Worm (Caenorhabditis elegans) whole organism, late embryonic: ENCODE results near the gene grl-12.

Experiments
- C08G9.2 ChIP-seq: sonication (generic microtip); optimal IDR thresholded peaks from 2 replicates; lab custom pipeline; 2016; ENCODE audit warnings: mild to moderate bottlenecking, missing genetic modification characterization, moderate library complexity, missing compliant biosample characterization
- K09A11.1 ChIP-seq: sonication (generic microtip); optimal IDR thresholded peaks from 2 replicates; lab custom pipeline; 2017; ENCODE audit warnings: antibody characterized with exemption, mild to moderate bottlenecking, missing genetic modification characterization, missing compliant biosample characterization; ENCODE audit not compliant: insufficient read depth
- T23F11.4 ChIP-seq: fragments of 200-800 bp; sonication (Bioruptor generic); optimal IDR thresholded peaks from 2 replicates; lab custom pipeline; 2018; ENCODE audit warnings: mild to moderate bottlenecking, missing genetic modification characterization, missing compliant biosample characterization
- ahr-1 ChIP-seq: sonication (generic microtip); optimal IDR thresholded peaks from 2 replicates; lab custom pipeline; 2016; ENCODE audit warnings: missing genetic modification characterization, missing compliant biosample characterization
- ceh-18 ChIP-seq: sonication (generic microtip); optimal IDR thresholded peaks from 2 replicates; lab custom pipeline; 2016; ENCODE audit warnings: missing genetic modification characterization, missing compliant biosample characterization
- ceh-2 ChIP-seq: sonication (generic microtip); optimal IDR thresholded peaks from 2 replicates; lab custom pipeline; 2016; ENCODE audit warnings: missing genotype, missing genetic modification characterization, missing compliant biosample characterization
- ceh-22 ChIP-seq: sonication (generic microtip); optimal IDR thresholded peaks from 2 replicates; lab custom pipeline; 2017; ENCODE audit warnings: missing biosample characterization, missing genetic modification characterization
- ceh-31 ChIP-seq: sonication (generic microtip); optimal IDR thresholded peaks from 2 replicates; lab custom pipeline; 2016; ENCODE audit warnings: missing genetic modification characterization, missing compliant biosample characterization
- ets-4 ChIP-seq: sonication (generic microtip); optimal IDR thresholded peaks from 2 replicates; lab custom pipeline; 2016; ENCODE audit warnings: missing genetic modification characterization, missing compliant biosample characterization
- eyg-1 ChIP-seq: sonication (generic microtip); optimal IDR thresholded peaks from 2 replicates; lab custom pipeline; 2016; ENCODE audit warnings: missing genotype, missing genetic modification characterization, missing compliant biosample characterization
- fax-1 ChIP-seq: sonication (generic microtip); optimal IDR thresholded peaks from 2 replicates; lab custom pipeline; 2016; ENCODE audit warnings: missing genotype, missing genetic modification characterization, missing compliant biosample characterization
- fkh-10 ChIP-seq: fragments of 150-350 bp; optimal IDR thresholded peaks from 2 replicates; lab custom pipeline; 2014; ENCODE audit warnings: missing biosample characterization, missing genetic modification reagents, missing genetic modification characterization
- fkh-6 ChIP-seq: sonication (generic microtip); optimal IDR thresholded peaks from 2 replicates; lab custom pipeline; 2016; ENCODE audit warnings: missing genetic modification characterization, missing compliant biosample characterization
- gmeb-2 ChIP-seq: sonication (generic microtip); optimal IDR thresholded peaks from 2 replicates; lab custom pipeline; 2016; ENCODE audit warnings: missing genetic modification characterization, inconsistent platforms, missing compliant biosample characterization
- hlh-6 ChIP-seq: sonication (generic microtip); optimal IDR thresholded peaks from 2 replicates; lab custom pipeline; 2016; ENCODE audit warnings: missing genotype, missing genetic modification characterization, missing compliant biosample characterization
- hlh-8 ChIP-seq: sonication (generic microtip); optimal IDR thresholded peaks from 2 replicates; lab custom pipeline; 2016; ENCODE audit warnings: missing genotype, missing genetic modification characterization, missing compliant biosample characterization
- lim-6 ChIP-seq: sonication (generic microtip); optimal IDR thresholded peaks from 2 replicates; lab custom pipeline; 2016; ENCODE audit warnings: missing genetic modification characterization, missing compliant biosample characterization
- madf-2 ChIP-seq: sonication (generic microtip); optimal IDR thresholded peaks from 2 replicates; lab custom pipeline; 2017; ENCODE audit warnings: missing genetic modification characterization, missing compliant biosample characterization
- nfya-1 ChIP-seq: sonication (generic microtip); optimal IDR thresholded peaks from 2 replicates; lab custom pipeline; 2017; ENCODE audit warnings: missing genetic modification characterization, mild to moderate bottlenecking, missing compliant biosample characterization, antibody characterized with exemption, moderate library complexity
- nhr-232 ChIP-seq: sonication (generic microtip); optimal IDR thresholded peaks from 2 replicates; lab custom pipeline; 2016; ENCODE audit warnings: missing genetic modification characterization, missing compliant biosample characterization
- npax-4 ChIP-seq: sonication (generic microtip); optimal IDR thresholded peaks from 2 replicates; lab custom pipeline; 2016; ENCODE audit warnings: missing genetic modification characterization, missing compliant biosample characterization
- odd-2 ChIP-seq: sonication (generic microtip); optimal IDR thresholded peaks from 2 replicates; lab custom pipeline; 2017; ENCODE audit warnings: antibody characterized with exemption, mild to moderate bottlenecking, missing genetic modification characterization, missing compliant biosample characterization
- pat-9 ChIP-seq: fragments of 200-800 bp; sonication (Bioruptor generic); optimal IDR thresholded peaks from 2 replicates; lab custom pipeline; 2018; ENCODE audit warnings: mild to moderate bottlenecking, missing genetic modification characterization, moderate library complexity, missing compliant biosample characterization
- pha-4 ChIP-seq: fragments of 150-350 bp; optimal IDR thresholded peaks from 2 replicates; lab custom pipeline; 2018; ENCODE audit warnings: missing biosample characterization, missing genetic modification reagents, missing genetic modification characterization
- ref-2 ChIP-seq: sonication (generic microtip); optimal IDR thresholded peaks from 2 replicates; lab custom pipeline; 2016; ENCODE audit warnings: missing genetic modification characterization, missing compliant biosample characterization
- syd-9 ChIP-seq: sonication (generic microtip); optimal IDR thresholded peaks from 2 replicates; lab custom pipeline; 2016; ENCODE audit warnings: mild to moderate bottlenecking, missing genetic modification characterization, moderate library complexity, missing compliant biosample characterization
- ttx-3 ChIP-seq: sonication (generic microtip); optimal IDR thresholded peaks from 2 replicates; lab custom pipeline; 2016; ENCODE audit warnings: missing genetic modification reagents, missing genetic modification characterization, missing compliant biosample characterization
- unc-42 ChIP-seq: sonication (generic microtip); optimal IDR thresholded peaks from 2 replicates; lab custom pipeline; 2016; ENCODE audit warnings: missing genotype, missing genetic modification characterization, missing compliant biosample characterization
- unc-55 ChIP-seq: sonication (generic microtip); optimal IDR thresholded peaks from 2 replicates; lab custom pipeline; 2017; ENCODE audit warnings: missing biosample characterization, missing genetic modification reagents, missing genetic modification characterization

The grl-12 gene

DNA sequence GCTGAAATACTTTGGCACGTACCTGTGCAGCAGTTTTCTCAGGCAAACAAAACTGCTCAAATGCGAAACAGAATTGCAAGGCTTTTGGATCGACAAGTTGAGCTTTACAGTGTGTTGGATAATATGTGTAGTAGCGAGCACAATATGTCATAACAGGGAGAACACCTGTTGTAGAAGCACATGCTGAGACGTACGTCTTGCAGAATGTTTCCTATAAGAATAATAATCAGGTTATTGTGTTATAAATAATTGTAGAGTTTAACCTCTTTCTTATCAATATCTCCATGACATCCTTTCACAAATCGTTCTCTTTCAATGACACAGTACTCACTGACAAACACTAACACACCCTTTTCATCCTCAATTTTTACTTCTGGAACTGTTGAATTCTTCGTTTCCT is 9.2 kb downstream of the grl-12 start:
- TF ChIP-seq hlh-8 (tag; lab: Kevin White, UChicago), result no peak
- TF ChIP-seq pha-4, result no peak
- TF ChIP-seq nhr-232 (tag; lab: Kevin White, UChicago), result no peak

DNA sequence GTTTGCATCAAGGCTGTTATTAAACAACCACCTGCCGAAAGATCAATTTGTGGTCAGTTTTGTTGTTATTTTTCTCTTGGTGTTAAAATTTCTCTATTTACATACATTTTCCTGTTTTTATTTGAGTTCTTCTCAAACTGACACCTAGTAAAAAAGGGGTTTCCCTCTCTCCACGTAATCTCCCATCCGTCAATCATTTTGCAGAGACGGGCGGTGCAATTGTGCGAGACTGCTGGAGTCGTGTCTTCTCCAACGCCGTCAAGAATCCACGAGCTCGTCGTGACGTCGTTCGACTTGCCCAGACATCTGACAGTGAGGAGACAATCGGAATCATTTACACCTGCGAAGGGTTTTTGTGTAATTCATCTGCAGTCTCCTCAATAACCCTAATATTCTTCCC is 10.4 kb downstream of the grl-12 start:
- peak; percentile 12 for TF ChIP-seq unc-55 (GFP tag; lab: Kevin White, UChicago)
- TF ChIP-seq K09A11.1 (tag; lab: Kevin White, UChicago), result no peak

DNA sequence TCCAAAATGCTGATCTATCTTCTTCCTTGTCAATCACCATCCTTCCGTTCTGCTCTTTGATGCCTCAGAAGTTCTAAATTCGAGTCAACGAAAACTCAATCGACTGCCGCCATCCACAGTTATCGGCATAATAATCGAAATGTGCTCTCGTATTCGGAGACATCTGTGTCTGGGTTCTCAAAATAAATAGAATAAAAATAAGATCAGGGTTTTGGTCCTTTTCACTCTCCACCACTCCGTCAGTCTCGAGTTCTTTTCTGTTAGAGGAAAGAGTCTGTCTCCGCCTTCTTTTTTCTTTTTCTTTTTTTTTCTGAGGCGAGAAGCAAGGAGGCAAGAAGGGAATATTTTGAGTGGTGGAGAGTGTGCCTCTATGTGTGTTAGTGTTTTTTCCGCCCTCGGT is 13.1 kb downstream of the grl-12 start, which contains the start of gene F41E6.17:
F41E6.17 (plus strand) TSS at position 348 of the 400 bp plus-strand sequence.
- no peak for TF ChIP-seq odd-2 (tag; lab: Kevin White, UChicago)
- TF ChIP-seq unc-42 (tag; lab: Kevin White, UChicago), result peak; percentile 62
- TF ChIP-seq, all 69 proteins: peak for 1

DNA sequence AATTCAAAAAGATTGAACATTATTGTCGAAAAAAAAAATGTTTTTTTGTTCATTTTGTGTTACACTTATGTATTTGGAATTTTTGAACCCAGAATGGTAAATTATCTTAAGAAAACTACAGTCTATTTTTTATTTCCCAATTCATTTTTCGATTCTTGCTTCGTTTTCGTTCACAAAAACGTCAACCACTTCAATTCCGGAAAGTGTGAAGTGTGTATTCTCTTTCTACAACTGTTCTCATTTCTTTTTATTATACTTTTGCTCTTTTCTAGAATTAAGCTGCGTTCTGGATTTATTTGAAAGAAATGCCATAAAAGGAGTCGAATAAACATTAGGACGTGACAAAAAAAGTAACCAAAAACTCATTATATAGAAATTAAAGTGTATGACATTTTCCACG is 14.5 kb downstream of the grl-12 start, which contains the start of gene F41E6.1:
F41E6.1 (plus strand) TSS at position 301 of the 400 bp plus-strand sequence.
- TF ChIP-seq ceh-22 (tag; lab: Kevin White, UChicago) (no peak), ttx-3 (tag; lab: Kevin White, UChicago) (no peak), ahr-1 (tag; lab: Kevin White, UChicago) (no peak), hlh-8 (tag; lab: Kevin White, UChicago) (no peak), eyg-1 (tag; lab: Kevin White, UChicago) (no peak), ref-2 (tag; lab: Kevin White, UChicago) (no peak), C08G9.2 (tag; lab: Kevin White, UChicago) (no peak), T23F11.4 (GFP tag; lab: Kevin White, UChicago) (no peak), fkh-10 (GFP tag; lab: Kevin White, UChicago) (no peak)

DNA sequence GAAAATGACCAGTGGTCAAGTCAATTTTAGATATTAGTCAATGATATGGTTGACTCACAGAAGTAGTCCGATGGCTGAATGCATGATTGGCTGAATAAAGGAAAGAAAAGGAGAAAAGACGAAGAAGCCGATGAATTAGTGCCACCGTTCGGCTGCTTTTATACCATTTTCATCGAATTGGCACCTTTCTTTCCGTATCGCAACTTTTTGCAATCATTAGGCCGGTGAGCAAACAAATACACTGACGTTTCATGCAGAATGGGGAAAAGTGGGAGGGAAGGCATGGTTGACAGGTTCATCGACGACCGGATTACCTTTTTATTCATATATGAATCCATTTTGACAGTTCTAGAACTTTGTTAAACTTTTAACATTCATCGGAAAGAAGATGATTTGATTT is 15.6 kb downstream of the grl-12 start, which contains the start of gene idpc-2:
idpc-2 (minus strand) TSS at position 101 of the 400 bp plus-strand sequence.
- TF ChIP-seq nfya-1 (tag; lab: Kevin White, UChicago) (no peak), fkh-6 (tag; lab: Kevin White, UChicago) (no peak)

DNA sequence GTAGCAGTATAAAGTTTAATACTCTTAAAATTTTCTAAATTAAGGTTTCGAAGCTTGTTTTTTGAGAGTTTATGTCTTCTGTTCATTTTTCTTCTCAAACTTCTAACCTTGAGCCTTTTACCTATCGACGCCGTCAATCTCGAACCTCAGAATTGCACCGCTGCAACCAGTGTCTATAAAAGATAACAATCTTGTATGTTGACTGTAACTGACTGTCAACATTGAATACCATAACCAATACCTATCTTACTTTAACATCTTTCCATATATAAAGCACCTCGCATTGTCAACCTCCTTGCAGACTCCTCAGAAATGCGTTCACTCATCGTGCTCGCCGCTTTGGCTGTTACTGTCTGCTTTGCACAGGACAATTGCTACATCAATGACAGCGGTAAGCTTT is 18.1 kb downstream of the grl-12 start, which contains the start of gene grd-5:
grd-5 (plus strand) TSS at position 295 of the 400 bp plus-strand sequence.
- TF ChIP-seq pat-9 (tag; lab: Kevin White, UChicago), result no peak

DNA sequence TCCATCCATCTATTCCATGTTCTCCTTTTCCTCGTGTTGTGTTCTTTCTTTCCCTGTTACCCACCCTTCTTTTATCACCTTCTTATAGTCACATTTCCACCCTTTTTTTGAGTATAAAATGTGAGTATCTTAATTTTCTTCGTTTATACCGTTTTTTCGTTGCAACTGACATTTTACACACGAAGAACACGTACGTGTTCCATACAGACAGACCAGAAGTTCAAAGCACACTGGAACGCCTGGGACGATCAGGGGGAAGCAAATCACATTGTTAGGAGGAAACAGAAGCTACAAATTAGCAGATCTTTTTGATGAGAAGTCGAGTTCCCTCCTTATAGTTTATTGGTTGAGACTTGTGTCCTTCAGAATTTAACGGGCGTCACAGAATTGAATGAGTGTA is 21.1 kb downstream of the grl-12 start:
- TF ChIP-seq ets-4 (tag; lab: Kevin White, UChicago), result no peak
- no peak for TF ChIP-seq ceh-18
- TF ChIP-seq lim-6 (tag; lab: Kevin White, UChicago), result no peak
- no peak for TF ChIP-seq fax-1 (tag; lab: Kevin White, UChicago)
- TF ChIP-seq K09A11.1 (tag; lab: Kevin White, UChicago), result no peak
- no peak for TF ChIP-seq ceh-2 (tag; lab: Kevin White, UChicago)
- no peak for TF ChIP-seq npax-4 (tag; lab: Kevin White, UChicago)
- TF ChIP-seq syd-9, result no peak

DNA sequence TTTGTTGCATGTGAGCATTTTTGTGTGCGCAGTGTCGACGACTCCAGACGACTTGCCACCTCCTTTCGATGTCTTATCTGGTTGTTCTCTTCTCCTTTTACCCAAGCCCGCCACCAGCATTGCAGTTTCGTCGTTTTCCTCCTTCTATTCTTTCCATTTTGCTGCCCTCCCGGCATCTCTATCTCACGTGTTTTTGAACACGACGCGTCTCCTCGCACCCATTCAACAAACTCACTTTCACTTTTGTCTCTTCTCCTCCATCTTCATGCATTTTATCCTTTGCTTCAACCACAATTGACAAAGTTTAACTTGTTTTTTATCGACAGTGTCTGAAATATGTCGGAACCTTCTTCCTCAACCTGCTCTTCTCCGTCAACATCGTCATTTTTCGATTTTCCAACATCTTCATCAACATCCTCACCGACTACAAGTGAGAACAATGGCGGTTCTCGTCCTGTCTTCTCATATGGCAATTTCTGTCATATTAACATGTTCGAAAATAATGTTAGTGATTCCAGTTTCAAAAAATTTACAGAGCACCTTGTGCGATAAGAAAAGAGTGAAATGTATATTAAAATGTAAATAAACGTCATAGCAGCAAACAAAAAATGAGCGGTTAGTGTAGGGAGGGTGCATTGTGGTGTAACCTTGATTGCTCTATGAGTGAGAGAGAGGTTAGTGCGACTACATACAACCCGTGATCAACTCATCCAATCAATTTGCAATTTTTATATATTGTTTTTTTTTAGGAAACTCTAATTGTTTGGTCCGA is 26.0 kb downstream of the grl-12 start, which contains the start of gene fip-4:
fip-4 (minus strand) TSS at position 636 of the 772 bp plus-strand sequence.
- no peak for TF ChIP-seq fkh-10 (GFP tag; lab: Kevin White, UChicago)
- TF ChIP-seq unc-42 (tag; lab: Kevin White, UChicago), result peak; percentile 1
- TF ChIP-seq gmeb-2 (tag; lab: Kevin White, UChicago), result no peak
- no peak for TF ChIP-seq ceh-31 (tag; lab: Kevin White, UChicago)
- no peak for TF ChIP-seq eyg-1 (tag; lab: Kevin White, UChicago)
- TF ChIP-seq madf-2 (tag; lab: Kevin White, UChicago), result no peak
- TF ChIP-seq hlh-6 (tag; lab: Kevin White, UChicago), result no peak
